Worm (Caenorhabditis elegans) whole organism, late embryonic: ENCODE results near the gene dmsr-5.

ENCODE experiments used
- C08G9.2 ChIP-seq: sonication (generic microtip); optimal IDR thresholded peaks from 2 replicates; lab custom pipeline; 2016; ENCODE audit warnings: mild to moderate bottlenecking, missing genetic modification characterization, moderate library complexity, missing compliant biosample characterization
- ama-1 ChIP-seq: fragments of 150-350 bp; optimal IDR thresholded peaks from 2 replicates; lab custom pipeline; 2014
- dve-1 ChIP-seq: sonication (generic microtip); optimal IDR thresholded peaks from 2 replicates; lab custom pipeline; 2017; ENCODE audit warnings: antibody characterized with exemption, mild to moderate bottlenecking, missing genetic modification characterization, missing compliant biosample characterization
- elt-2 ChIP-seq: sonication (generic microtip); optimal IDR thresholded peaks from 2 replicates; lab custom pipeline; 2016; ENCODE audit warnings: missing genetic modification reagents, missing genetic modification characterization, missing compliant biosample characterization
- elt-4 ChIP-seq: sonication (generic microtip); optimal IDR thresholded peaks from 2 replicates; lab custom pipeline; 2016; ENCODE audit warnings: missing genetic modification characterization, missing compliant biosample characterization
- ets-4 ChIP-seq: sonication (generic microtip); optimal IDR thresholded peaks from 2 replicates; lab custom pipeline; 2016; ENCODE audit warnings: missing genetic modification characterization, missing compliant biosample characterization
- fkh-6 ChIP-seq: sonication (generic microtip); optimal IDR thresholded peaks from 2 replicates; lab custom pipeline; 2016; ENCODE audit warnings: missing genetic modification characterization, missing compliant biosample characterization
- hlh-30 ChIP-seq: sonication (generic microtip); optimal IDR thresholded peaks from 2 replicates; lab custom pipeline; 2017; ENCODE audit warnings: antibody characterized with exemption, missing genetic modification characterization, missing compliant biosample characterization; ENCODE audit not compliant: insufficient read depth
- nfya-1 ChIP-seq: sonication (generic microtip); optimal IDR thresholded peaks from 2 replicates; lab custom pipeline; 2017; ENCODE audit warnings: missing genetic modification characterization, mild to moderate bottlenecking, missing compliant biosample characterization, antibody characterized with exemption, moderate library complexity
- nhr-11 ChIP-seq: fragments of 150-350 bp; optimal IDR thresholded peaks from 2 replicates; lab custom pipeline; 2014; ENCODE audit warnings: missing biosample characterization, missing genetic modification characterization
- pha-4 ChIP-seq: fragments of 150-350 bp; optimal IDR thresholded peaks from 2 replicates; lab custom pipeline; 2018; ENCODE audit warnings: missing biosample characterization, missing genetic modification reagents, missing genetic modification characterization
- pqm-1 ChIP-seq: sonication (generic microtip); optimal IDR thresholded peaks from 2 replicates; lab custom pipeline; 2016; ENCODE audit warnings: missing genetic modification characterization, missing compliant biosample characterization
- ref-2 ChIP-seq: sonication (generic microtip); optimal IDR thresholded peaks from 2 replicates; lab custom pipeline; 2016; ENCODE audit warnings: missing genetic modification characterization, missing compliant biosample characterization
- syd-9 ChIP-seq: sonication (generic microtip); optimal IDR thresholded peaks from 2 replicates; lab custom pipeline; 2016; ENCODE audit warnings: mild to moderate bottlenecking, missing genetic modification characterization, moderate library complexity, missing compliant biosample characterization

ce11 chrIII:10942905-10943304 is 52.2 kb downstream of the dmsr-5 start:
- TF ChIP-seq ama-1 (no peak), C08G9.2 (tag; lab: Kevin White, UChicago) (no peak), ets-4 (tag; lab: Kevin White, UChicago) (no peak), elt-2 (tag; lab: Kevin White, UChicago) (no peak), hlh-30 (tag; lab: Kevin White, UChicago) (no peak), dve-1 (no peak), ref-2 (tag; lab: Kevin White, UChicago) (no peak), nhr-11 (tag; lab: Kevin White, UChicago) (no peak), nfya-1 (tag; lab: Kevin White, UChicago) (no peak), elt-4 (no peak), fkh-6 (tag; lab: Kevin White, UChicago) (no peak), pha-4 (tag; lab: Kevin White, UChicago) (no peak), syd-9 (tag; lab: Kevin White, UChicago) (no peak), pqm-1 (tag; lab: Kevin White, UChicago) (no peak)
